Worm (Caenorhabditis elegans) whole organism, L4 larva: ENCODE results near the gene hst-1.

ENCODE experiments used
- F37D6.2 ChIP-seq: sonication (generic microtip); optimal IDR thresholded peaks from 2 replicates; lab custom pipeline; 2016; ENCODE audit warnings: mild to moderate bottlenecking, missing genetic modification characterization, missing compliant biosample characterization
- T20F7.1 ChIP-seq: fragments of 200-800 bp; sonication (Bioruptor generic); optimal IDR thresholded peaks from 2 replicates; lab custom pipeline; 2018; ENCODE audit warnings: mild to moderate bottlenecking, missing genetic modification characterization, missing compliant biosample characterization
- T26A8.4 ChIP-seq: fragments of 200-800 bp; sonication (Bioruptor generic); IDR thresholded peaks from 2 replicates; pipeline ENCODE4 v1.3.6; 2022; ENCODE audit warnings: missing genetic modification characterization, missing compliant biosample characterization
- ZK546.5 ChIP-seq, 2 experiments: sonication (generic microtip); optimal IDR thresholded peaks; 2 replicates each; lab custom pipeline; 2017; ENCODE audit warnings: missing biosample characterization in 2 of 2, missing genetic modification characterization in 2 of 2
- aha-1 ChIP-seq: fragments of 150-350 bp; peaks from one replicate; lab custom pipeline; 2014; ENCODE audit warnings: missing biosample characterization, missing genetic modification characterization
- arid-1 ChIP-seq: fragments of 200-800 bp; sonication (Bioruptor generic); conservative IDR thresholded peaks from 2 replicates; pipeline ENCODE4 v1.3.6; 2022; ENCODE audit warnings: missing genetic modification reagents, missing genetic modification characterization, missing compliant biosample characterization
- attf-4 ChIP-seq: sonication (generic microtip); optimal IDR thresholded peaks from 3 replicates; lab custom pipeline; 2017; ENCODE audit warnings: missing biosample characterization, missing genetic modification characterization
- ceh-32 ChIP-seq: sonication (generic microtip); optimal IDR thresholded peaks from 2 replicates; lab custom pipeline; 2016; ENCODE audit warnings: mild to moderate bottlenecking, missing genetic modification characterization, missing compliant biosample characterization; ENCODE audit not compliant: poor library complexity
- ceh-62 ChIP-seq: sonication (generic microtip); optimal IDR thresholded peaks from 2 replicates; lab custom pipeline; 2017; ENCODE audit warnings: missing biosample characterization, missing genetic modification characterization
- daf-16 ChIP-seq, 3 experiments: sonication (generic microtip); optimal IDR thresholded peaks; 2 replicates each; lab custom pipeline; 2016 to 2017; ENCODE audit warnings: missing genetic modification characterization in 3 of 3, missing genetic modification reagents in 3 of 3, mild to moderate bottlenecking in 2 of 3, missing compliant biosample characterization in 2 of 3, missing biosample characterization in 1 of 3, moderate library complexity in 1 of 3
- daf-19 ChIP-seq: fragments of 200-800 bp; sonication (Bioruptor generic); conservative IDR thresholded peaks from 2 replicates; pipeline ENCODE4 v1.3.6; 2022; ENCODE audit warnings: missing genetic modification characterization, missing compliant biosample characterization
- dmd-6 ChIP-seq: fragments of 200-800 bp; sonication (Bioruptor generic); IDR thresholded peaks from 2 replicates; pipeline ENCODE4 v1.3.6; 2022; ENCODE audit warnings: missing genetic modification reagents, missing genetic modification characterization, missing compliant biosample characterization
- duxl-1 ChIP-seq: sonication (generic microtip); optimal IDR thresholded peaks from 2 replicates; lab custom pipeline; 2016; ENCODE audit warnings: mild to moderate bottlenecking, missing genetic modification characterization, moderate library complexity, missing compliant biosample characterization; ENCODE audit not compliant: poor library complexity
- dve-1 ChIP-seq: sonication (generic microtip); optimal IDR thresholded peaks from 2 replicates; lab custom pipeline; 2017; ENCODE audit warnings: antibody characterized with exemption, mild to moderate bottlenecking, missing genetic modification characterization, missing compliant biosample characterization; ENCODE audit not compliant: insufficient read depth
- gei-8 ChIP-seq: fragments of 200-800 bp; sonication (Bioruptor generic); optimal IDR thresholded peaks from 2 replicates; lab custom pipeline; 2018; ENCODE audit warnings: mild to moderate bottlenecking, missing genetic modification characterization, missing compliant biosample characterization
- hif-1 ChIP-seq, 2 experiments: sonication (generic microtip); optimal IDR thresholded peaks; 2 replicates each; lab custom pipeline; 2016 to 2017; ENCODE audit warnings: missing compliant biosample characterization in 2 of 2, missing genetic modification characterization in 2 of 2, missing genetic modification reagents in 2 of 2, missing genotype in 2 of 2, mild to moderate bottlenecking in 1 of 2
- hlh-11 ChIP-seq: fragments of 200-800 bp; sonication (Bioruptor generic); optimal IDR thresholded peaks from 2 replicates; lab custom pipeline; 2018; ENCODE audit warnings: mild to moderate bottlenecking, missing genetic modification characterization, missing compliant biosample characterization
- jun-1 ChIP-seq: fragments of 150-350 bp; optimal IDR thresholded peaks from 2 replicates; lab custom pipeline; 2014; ENCODE audit warnings: missing biosample characterization, missing genetic modification reagents, missing genetic modification characterization
- lsy-2 ChIP-seq, 2 experiments: fragments of 150-350 bp in 1 of 2; sonication (generic microtip) in 1 of 2; optimal IDR thresholded peaks; 2 replicates each; lab custom pipeline; 2014 to 2017; ENCODE audit warnings: missing biosample characterization in 2 of 2, missing genetic modification characterization in 2 of 2
- mdl-1 ChIP-seq, 2 experiments: fragments of 150-350 bp in 1 of 2; sonication (generic microtip) in 1 of 2; optimal IDR thresholded peaks; 2 replicates each; lab custom pipeline; 2014 to 2017; ENCODE audit warnings: missing biosample characterization in 2 of 2, missing genetic modification characterization in 2 of 2
- nhr-28 ChIP-seq: fragments of 150-350 bp; optimal IDR thresholded peaks from 2 replicates; lab custom pipeline; 2014; ENCODE audit warnings: missing biosample characterization, missing genetic modification characterization
- nhr-48 ChIP-seq: sonication (generic microtip); optimal IDR thresholded peaks from 2 replicates; lab custom pipeline; 2016; ENCODE audit warnings: mild to moderate bottlenecking, missing genetic modification characterization, missing compliant biosample characterization
- nhr-76 ChIP-seq: fragments of 150-350 bp; optimal IDR thresholded peaks from 2 replicates; lab custom pipeline; 2014; ENCODE audit warnings: missing biosample characterization, missing genetic modification characterization
- nhr-77 ChIP-seq: fragments of 150-350 bp; optimal IDR thresholded peaks from 2 replicates; lab custom pipeline; 2014; ENCODE audit warnings: missing biosample characterization, missing genetic modification characterization
- rbr-2 ChIP-seq: sonication (generic microtip); optimal IDR thresholded peaks from 2 replicates; lab custom pipeline; 2016; ENCODE audit warnings: missing genotype, missing genetic modification characterization, missing compliant biosample characterization
- sdz-12 ChIP-seq: fragments of 200-800 bp; sonication (Bioruptor generic); optimal IDR thresholded peaks from 2 replicates; lab custom pipeline; 2018; ENCODE audit warnings: mild to moderate bottlenecking, missing genetic modification characterization, missing compliant biosample characterization
- snpc-1.2 ChIP-seq: fragments of 200-800 bp; sonication (Bioruptor generic); IDR thresholded peaks from 2 replicates; pipeline ENCODE4 v1.3.6; 2022; ENCODE audit warnings: missing genetic modification reagents, missing genetic modification characterization, missing compliant biosample characterization
- snpc-4 ChIP-seq: fragments of 150-350 bp; optimal IDR thresholded peaks from 2 replicates; lab custom pipeline; 2014; ENCODE audit warnings: missing biosample characterization, missing genetic modification characterization
- tra-1 ChIP-seq: fragments of 200-800 bp; sonication (Bioruptor generic); IDR thresholded peaks from 2 replicates; pipeline ENCODE4 v1.3.6; 2022; ENCODE audit warnings: missing genetic modification reagents, missing genetic modification characterization, missing compliant biosample characterization
- unc-62 ChIP-seq, 3 experiments: fragments of 150-350 bp in 1 of 3; sonication (generic microtip); optimal IDR thresholded peaks in 2 of 3; peaks in 1 of 3; 1 replicate in 1 of 3; 2 replicates in 2 of 3; lab custom pipeline; 2014 to 2017; ENCODE audit warnings: missing biosample characterization in 3 of 3, missing genetic modification characterization in 3 of 3, missing genetic modification reagents in 3 of 3, missing genotype in 1 of 3
- zfp-3 ChIP-seq: fragments of 200-800 bp; sonication (Bioruptor generic); conservative IDR thresholded peaks from 2 replicates; pipeline ENCODE4 v1.3.6; 2022; ENCODE audit warnings: missing genetic modification reagents, missing genetic modification characterization, missing compliant biosample characterization

The hst-1 gene

ce11 chrIV:8650696-8651095 lies 40.6 kb downstream of the hst-1 start, which contains the start of gene C49C8.2:
TSS of gene C49C8.2 (plus strand) at chrIV:8651088.
- TF ChIP-seq gei-8 (GFP tag; lab: Kevin White, UChicago): no peak
- TF ChIP-seq zfp-3: no peak
- TF ChIP-seq hif-1 (tag; optimal IDR thresholded peaks at IDR 0.05; lab: Kevin White, UChicago): no peak
- peak; percentile 51 for TF ChIP-seq hlh-11 (tag; lab: Kevin White, UChicago)
- TF ChIP-seq T20F7.1 (GFP tag; lab: Kevin White, UChicago): peak; percentile 28
- TF ChIP-seq nhr-28 (tag; lab: Kevin White, UChicago): peak; percentile 22
- peak; percentile 57 for TF ChIP-seq aha-1
- TF ChIP-seq duxl-1 (tag; lab: Kevin White, UChicago): no peak
- TF ChIP-seq daf-16 (GFP tag; optimal IDR thresholded peaks at IDR 0.05; lab: Kevin White, UChicago): no peak
- peak; percentile 66 for TF ChIP-seq daf-16 (tag; optimal IDR thresholded peaks at IDR 0.05; lab: Kevin White, UChicago)
- no peak for TF ChIP-seq ceh-32 (tag; lab: Kevin White, UChicago)
- TF ChIP-seq nhr-76 (tag; lab: Kevin White, UChicago): no peak
- TF ChIP-seq arid-1: no peak
- no peak for TF ChIP-seq T26A8.4 (GFP tag; lab: Robert Waterston, UW)
- peak in 1 of 2 experiments; percentile 81 for TF ChIP-seq unc-62 (GFP tag; optimal IDR thresholded peaks at IDR 0.05 in 1 of 2; lab: Kevin White, UChicago)
- TF ChIP-seq unc-62 (tag; optimal IDR thresholded peaks at IDR 0.05; lab: Kevin White, UChicago): no peak
- no peak for TF ChIP-seq sdz-12 (GFP tag; lab: Kevin White, UChicago)
- peak; percentile 10; the same call in 1 of the 2 replicates for TF ChIP-seq dmd-6 (GFP tag; lab: Robert Waterston, UW)
- TF ChIP-seq dve-1 (tag; lab: Kevin White, UChicago): peak; percentile 56
- no peak for TF ChIP-seq lsy-2 (tag; optimal IDR thresholded peaks at IDR 0.05; lab: Kevin White, UChicago)

ce11 chrIV:8648502-8648901 lies 42.8 kb downstream of the hst-1 start, which contains the start of gene cyp-33E1:
TSS of gene cyp-33E1 (minus strand) at chrIV:8648602.
- no peak for TF ChIP-seq rbr-2
- no peak for TF ChIP-seq ceh-62 (tag; lab: Kevin White, UChicago)
- no peak for TF ChIP-seq F37D6.2 (tag; lab: Kevin White, UChicago)
- TF ChIP-seq tra-1 (GFP tag; lab: Robert Waterston, UW): no peak
- no peak for TF ChIP-seq nhr-77 (tag; lab: Kevin White, UChicago)
- no peak for TF ChIP-seq jun-1
- no peak for TF ChIP-seq attf-4

- TF ChIP-seq nhr-48 (tag; lab: Kevin White, UChicago) (no peak), snpc-4 (no peak), snpc-1.2 (GFP tag; lab: Robert Waterston, UW) (no peak), ZK546.5 (tag; optimal IDR thresholded peaks at IDR 0.05; lab: Kevin White, UChicago) (no peak)
Observed at ce11 chrIV:8644432-8644831, 46.9 kb downstream of the hst-1 start, which contains the start of gene C49C8.3. TSS of gene C49C8.3 (plus strand) at chrIV:8644732.

ce11 chrIV:8638761-8639160 lies 52.6 kb downstream of the hst-1 start, which contains the start of gene F42A9.9:
TSS of gene F42A9.9 (minus strand) at chrIV:8638861.
- TF ChIP-seq mdl-1 (tag; optimal IDR thresholded peaks at IDR 0.05; lab: Kevin White, UChicago) (no peak), daf-19 (GFP tag; lab: Robert Waterston, UW) (no peak)
